Worm (Caenorhabditis elegans) whole organism, young adult: ENCODE measurements around the gene R74.8.

Experiments
- B0261.1 ChIP-seq: sonication (generic microtip); optimal IDR thresholded peaks from 2 replicates; lab custom pipeline; 2016; ENCODE audit warnings: mild to moderate bottlenecking, missing genetic modification characterization, moderate library complexity, missing compliant biosample characterization
- B0336.3 ChIP-seq: fragments of 200-800 bp; sonication (Bioruptor generic); IDR thresholded peaks from 2 replicates; pipeline ENCODE4 v1.3.6; 2022; ENCODE audit warnings: missing genetic modification characterization, missing compliant biosample characterization
- F10E7.11 ChIP-seq: sonication (generic microtip); optimal IDR thresholded peaks from 2 replicates; lab custom pipeline; 2017; ENCODE audit warnings: mild to moderate bottlenecking, missing genetic modification characterization, moderate library complexity, missing compliant biosample characterization
- F23B12.7 ChIP-seq: sonication (generic microtip); optimal IDR thresholded peaks from 2 replicates; lab custom pipeline; 2017; ENCODE audit warnings: missing genetic modification characterization, mild to moderate bottlenecking, missing compliant biosample characterization, antibody characterized with exemption, moderate library complexity; ENCODE audit not compliant: insufficient read depth
- F39B2.1 ChIP-seq: fragments of 200-800 bp; sonication (Bioruptor generic); IDR thresholded peaks from 2 replicates; pipeline ENCODE4 v1.3.6; 2022; ENCODE audit warnings: missing genetic modification reagents, missing genetic modification characterization, missing compliant biosample characterization
- F57C9.4 ChIP-seq: sonication (generic microtip); optimal IDR thresholded peaks from 2 replicates; lab custom pipeline; 2017; ENCODE audit warnings: mild to moderate bottlenecking, missing genetic modification characterization, missing compliant biosample characterization
- K11D2.4 ChIP-seq: fragments of 200-800 bp; sonication (Bioruptor generic); IDR thresholded peaks from 2 replicates; pipeline ENCODE4 v1.3.6; 2022; ENCODE audit warnings: missing genetic modification reagents, missing genetic modification characterization, missing compliant biosample characterization
- T07F8.4 ChIP-seq: sonication (generic microtip); optimal IDR thresholded peaks from 2 replicates; lab custom pipeline; 2016; ENCODE audit warnings: mild to moderate bottlenecking, missing genetic modification characterization, moderate library complexity, missing compliant biosample characterization
- T26A5.8 ChIP-seq: sonication (generic microtip); optimal IDR thresholded peaks from 2 replicates; lab custom pipeline; 2016; ENCODE audit warnings: missing genetic modification characterization, missing compliant biosample characterization
- Y53G8AR.9 ChIP-seq: fragments of 200-800 bp; sonication (Bioruptor generic); conservative IDR thresholded peaks from 2 replicates; pipeline ENCODE4 v1.3.6; 2022; ENCODE audit warnings: missing genetic modification reagents, missing genetic modification characterization, missing compliant biosample characterization
- Y56A3A.18 ChIP-seq: fragments of 200-800 bp; sonication (Bioruptor generic); IDR thresholded peaks from 2 replicates; pipeline ENCODE4 v1.3.6; 2022; ENCODE audit warnings: missing genetic modification reagents, missing genetic modification characterization, missing compliant biosample characterization
- Y79H2A.3 ChIP-seq: fragments of 200-800 bp; sonication (Bioruptor generic); conservative IDR thresholded peaks from 2 replicates; pipeline ENCODE4 v1.3.6; 2022; ENCODE audit warnings: missing genetic modification reagents, missing genetic modification characterization, missing compliant biosample characterization
- ama-1 ChIP-seq, 3 experiments: fragments of 150-350 bp in 1 of 3; sonication (generic microtip) in 2 of 3; optimal IDR thresholded peaks; 2 replicates each; lab custom pipeline; 2014 to 2018; ENCODE audit warnings: missing biosample characterization in 2 of 3, missing genetic modification characterization in 2 of 3, missing genetic modification reagents in 2 of 3
- atf-7 ChIP-seq: sonication (generic microtip); optimal IDR thresholded peaks from 2 replicates; lab custom pipeline; 2017; ENCODE audit warnings: mild to moderate bottlenecking, missing genetic modification characterization, missing compliant biosample characterization
- attf-5 ChIP-seq: fragments of 200-800 bp; sonication (Bioruptor generic); optimal IDR thresholded peaks from 2 replicates; lab custom pipeline; 2018; ENCODE audit warnings: mild to moderate bottlenecking, missing genetic modification characterization, missing compliant biosample characterization
- attf-6 ChIP-seq: fragments of 200-800 bp; sonication (Bioruptor generic); IDR thresholded peaks from 2 replicates; pipeline ENCODE4 v1.3.6; 2022; ENCODE audit warnings: missing genetic modification reagents, missing genetic modification characterization, missing compliant biosample characterization
- bed-1 ChIP-seq: fragments of 200-800 bp; sonication (Bioruptor generic); IDR thresholded peaks from 2 replicates; pipeline ENCODE4 v1.3.6; 2022; ENCODE audit warnings: missing genetic modification reagents, missing genetic modification characterization, missing compliant biosample characterization
- cebp-2 ChIP-seq: fragments of 200-800 bp; sonication (Bioruptor generic); IDR thresholded peaks from 2 replicates; pipeline ENCODE4 v1.3.6; 2022; ENCODE audit warnings: missing genetic modification characterization, missing compliant biosample characterization
- ceh-27 ChIP-seq: fragments of 200-800 bp; sonication (Bioruptor generic); optimal IDR thresholded peaks from 2 replicates; lab custom pipeline; 2018; ENCODE audit warnings: mild to moderate bottlenecking, missing genetic modification characterization, moderate library complexity, missing compliant biosample characterization
- efl-1 ChIP-seq: fragments of 150-350 bp; optimal IDR thresholded peaks from 2 replicates; lab custom pipeline; 2014; ENCODE audit warnings: missing biosample characterization, missing genetic modification reagents, missing genetic modification characterization
- ekl-4 ChIP-seq: fragments of 200-800 bp; sonication (Bioruptor generic); IDR thresholded peaks from 2 replicates; pipeline ENCODE4 v1.3.6; 2022; ENCODE audit warnings: missing genetic modification reagents, missing genetic modification characterization, missing compliant biosample characterization
- ets-4 ChIP-seq: fragments of 200-800 bp; sonication (Bioruptor generic); optimal IDR thresholded peaks from 2 replicates; lab custom pipeline; 2018; ENCODE audit warnings: mild to moderate bottlenecking, missing genetic modification characterization, missing compliant biosample characterization
- hmg-1.2 ChIP-seq: fragments of 200-800 bp; sonication (Bioruptor generic); IDR thresholded peaks from 2 replicates; pipeline ENCODE4 v1.3.6; 2022; ENCODE audit warnings: missing genetic modification reagents, missing genetic modification characterization, missing compliant biosample characterization
- hsf-1 ChIP-seq: fragments of 200-800 bp; sonication (Bioruptor generic); IDR thresholded peaks from 2 replicates; pipeline ENCODE4 v1.3.6; 2022; ENCODE audit warnings: missing genetic modification reagents, missing genetic modification characterization, missing compliant biosample characterization
- lin-26 ChIP-seq: fragments of 200-800 bp; sonication (Bioruptor generic); IDR thresholded peaks from 2 replicates; pipeline ENCODE4 v1.3.6; 2022; ENCODE audit warnings: missing genetic modification reagents, missing genetic modification characterization, missing compliant biosample characterization
- lin-54 ChIP-seq: fragments of 200-800 bp; sonication (Bioruptor generic); optimal IDR thresholded peaks from 2 replicates; lab custom pipeline; 2018; ENCODE audit warnings: mild to moderate bottlenecking, missing genetic modification characterization, missing compliant biosample characterization
- madf-10 ChIP-seq: sonication (generic microtip); optimal IDR thresholded peaks from 2 replicates; lab custom pipeline; 2016; ENCODE audit warnings: mild to moderate bottlenecking, missing genetic modification characterization, missing compliant biosample characterization
- mel-28 ChIP-seq: sonication (generic microtip); optimal IDR thresholded peaks from 2 replicates; lab custom pipeline; 2016; ENCODE audit warnings: borderline replicate concordance, mild to moderate bottlenecking, missing genetic modification characterization, missing compliant biosample characterization
- mxl-1 ChIP-seq: sonication (generic microtip); optimal IDR thresholded peaks from 2 replicates; lab custom pipeline; 2016; ENCODE audit warnings: missing genetic modification characterization, missing compliant biosample characterization
- nfyb-1 ChIP-seq: fragments of 200-800 bp; sonication (Bioruptor generic); IDR thresholded peaks from 2 replicates; pipeline ENCODE4 v1.3.6; 2022; ENCODE audit warnings: missing genetic modification reagents, missing genetic modification characterization, missing compliant biosample characterization
- rec-8 ChIP-seq, 2 experiments: sonication (generic microtip); optimal IDR thresholded peaks; 2 replicates each; lab custom pipeline; 2016; ENCODE audit warnings: mild to moderate bottlenecking in 2 of 2, missing genetic modification characterization in 2 of 2, missing genetic modification reagents in 2 of 2, missing genotype in 2 of 2, missing biosample characterization in 1 of 2, missing compliant biosample characterization in 1 of 2, moderate library complexity in 1 of 2
- repo-1 ChIP-seq: sonication (generic microtip); optimal IDR thresholded peaks from 2 replicates; lab custom pipeline; 2017; ENCODE audit warnings: mild to moderate bottlenecking, missing genetic modification characterization, missing compliant biosample characterization
- snpc-3.4 ChIP-seq: sonication (generic microtip); optimal IDR thresholded peaks from 2 replicates; lab custom pipeline; 2017; ENCODE audit warnings: missing genetic modification characterization, mild to moderate bottlenecking, missing compliant biosample characterization, antibody characterized with exemption, moderate library complexity, missing genotype, missing genetic modification reagents
- snpc-4 ChIP-seq, 5 experiments: fragments of 150-350 bp in 1 of 5; sonication (generic microtip) in 4 of 5; optimal IDR thresholded peaks; 2 replicates each; lab custom pipeline; 2014 to 2018; ENCODE audit warnings: missing genetic modification characterization in 5 of 5, missing biosample characterization in 3 of 5, antibody characterized with exemption in 2 of 5, mild to moderate bottlenecking in 2 of 5, missing compliant biosample characterization in 2 of 5, missing genotype in 2 of 5, moderate library complexity in 2 of 5, missing genetic modification reagents in 1 of 5
- sptf-2 ChIP-seq: fragments of 200-800 bp; sonication (Bioruptor generic); optimal IDR thresholded peaks from 2 replicates; lab custom pipeline; 2018; ENCODE audit warnings: mild to moderate bottlenecking, missing genetic modification characterization, missing compliant biosample characterization
- tlf-1 ChIP-seq: fragments of 200-800 bp; sonication (Bioruptor generic); optimal IDR thresholded peaks from 2 replicates; lab custom pipeline; 2018; ENCODE audit warnings: mild to moderate bottlenecking, missing genetic modification characterization, missing compliant biosample characterization
- ztf-22 ChIP-seq: fragments of 200-800 bp; sonication (Bioruptor generic); optimal IDR thresholded peaks from 2 replicates; lab custom pipeline; 2018; ENCODE audit warnings: mild to moderate bottlenecking, missing genetic modification characterization, moderate library complexity, missing compliant biosample characterization
- ztf-25 ChIP-seq: fragments of 200-800 bp; sonication (Bioruptor generic); IDR thresholded peaks from 2 replicates; pipeline ENCODE4 v1.3.6; 2022; ENCODE audit warnings: missing genetic modification reagents, missing genetic modification characterization, missing compliant biosample characterization
- ztf-26 ChIP-seq: sonication (generic microtip); optimal IDR thresholded peaks from 2 replicates; lab custom pipeline; 2017; ENCODE audit warnings: missing genetic modification characterization, missing compliant biosample characterization

The R74.8 gene

DNA sequence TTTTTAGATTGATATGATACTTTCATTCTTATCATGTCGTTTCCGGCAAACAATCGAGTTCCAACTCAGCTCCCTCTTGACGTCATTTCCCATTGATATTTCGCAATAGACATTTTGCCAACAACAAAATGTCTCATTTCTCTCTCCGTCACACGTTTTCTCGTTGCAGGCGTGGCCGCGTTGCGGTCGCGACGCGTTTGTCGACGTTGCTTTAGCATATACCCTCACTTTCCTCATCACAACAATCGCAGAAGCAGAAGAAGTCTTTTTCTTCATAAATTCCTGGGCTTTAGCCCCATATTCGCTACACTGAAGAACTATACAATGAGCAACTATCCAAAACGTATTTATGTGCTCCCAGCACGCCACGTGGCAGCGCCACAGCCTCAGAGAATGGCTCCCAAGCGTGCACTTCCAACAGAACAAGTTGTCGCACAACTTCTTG lies 12.4 kb upstream of the R74.8 start, which contains the start of gene xbp-1 (continued):
- TF ChIP-seq F57C9.4 (tag; lab: Kevin White, UChicago) (no peak), T26A5.8 (tag; lab: Kevin White, UChicago) (no peak), nfyb-1 (GFP tag; lab: Robert Waterston, UW) (peak; percentile 93)

ce11 chrIII:4194349-4195110 lies 11.5 kb upstream of the R74.8 start:
- no peak for TF ChIP-seq ama-1 (optimal IDR thresholded peaks at IDR 0.05; lab: Kevin White, UChicago)
- peak in 1 of 2 experiments; percentile 66 for TF ChIP-seq ama-1 (GFP tag; optimal IDR thresholded peaks at IDR 0.05; lab: Kevin White, UChicago)
- 0 out of 2 replicates have a peak, but pooled peaks have one; percentile 11 for TF ChIP-seq hmg-1.2
- TF ChIP-seq ceh-27 (GFP tag; lab: Kevin White, UChicago) = no peak
- 0 out of 2 replicates have a peak, but pooled peaks have one; percentile 57 for TF ChIP-seq cebp-2 (GFP tag; lab: Robert Waterston, UW)
- TF ChIP-seq F10E7.11 (tag; lab: Kevin White, UChicago) = no peak
- no peak for TF ChIP-seq Y79H2A.3 (GFP tag; lab: Robert Waterston, UW)
- peak; percentile 13 for TF ChIP-seq tlf-1 (GFP tag; lab: Kevin White, UChicago)
- no peak for TF ChIP-seq sptf-2 (GFP tag; lab: Kevin White, UChicago)
- TF ChIP-seq efl-1 (GFP tag; lab: Kevin White, UChicago) = no peak
- TF ChIP-seq mxl-1 = no peak

- peak; percentile 73 for TF ChIP-seq K11D2.4 (GFP tag; lab: Robert Waterston, UW)
- TF ChIP-seq mel-28 = peak; percentile 54
- no peak for TF ChIP-seq F39B2.1 (GFP tag; lab: Robert Waterston, UW)
- TF ChIP-seq ztf-22 (GFP tag; lab: Kevin White, UChicago) = no peak
- TF ChIP-seq ets-4 (GFP tag; lab: Kevin White, UChicago) = peak; percentile 11
- TF ChIP-seq rec-8 (tag; optimal IDR thresholded peaks at IDR 0.05; lab: Kevin White, UChicago) = peak in 1 of 2 experiments; percentile 29
- peak; percentile 86 for TF ChIP-seq repo-1 (tag; lab: Kevin White, UChicago)
- TF ChIP-seq mxl-1 = peak; percentile 11
- TF ChIP-seq T07F8.4 (tag; lab: Kevin White, UChicago) = no peak
- TF ChIP-seq B0336.3 (GFP tag; lab: Robert Waterston, UW) = peak; percentile 95
- peak; percentile 84 for TF ChIP-seq atf-7 (tag; lab: Kevin White, UChicago)
- peak; percentile 54 for TF ChIP-seq lin-54
- TF ChIP-seq madf-10 (tag; lab: Kevin White, UChicago) = peak; percentile 33
- peak; percentile 36; the same call in 1 of the 2 replicates for TF ChIP-seq hmg-1.2
- peak; percentile 41; the same call in 1 of the 2 replicates for TF ChIP-seq lin-26 (GFP tag; lab: Robert Waterston, UW)
- peak; percentile 14 for TF ChIP-seq B0261.1 (tag; lab: Kevin White, UChicago)
- peak; percentile 56 for TF ChIP-seq ztf-26 (tag; lab: Kevin White, UChicago)
- peak; percentile 96 for TF ChIP-seq ama-1 (optimal IDR thresholded peaks at IDR 0.05; lab: Kevin White, UChicago)
- TF ChIP-seq ama-1 (GFP tag; optimal IDR thresholded peaks at IDR 0.05; lab: Kevin White, UChicago) = peak in 1 of 2 experiments; percentile 68
- TF ChIP-seq Y56A3A.18 (GFP tag; lab: Robert Waterston, UW) = peak; percentile 87
- peak; percentile 30; the same call in 1 of the 2 replicates for TF ChIP-seq hsf-1 (GFP tag; lab: Robert Waterston, UW)
- peak; percentile 94 for TF ChIP-seq Y53G8AR.9
- TF ChIP-seq snpc-4 (GFP tag; optimal IDR thresholded peaks at IDR 0.05; lab: Kevin White, UChicago) = no peak
- peak in 2 of 4 experiments; percentile 42 to 47 for TF ChIP-seq snpc-4 (tag; optimal IDR thresholded peaks at IDR 0.05; lab: Kevin White, UChicago)
- peak; percentile 76 for TF ChIP-seq snpc-3.4 (tag; lab: Kevin White, UChicago)
- TF ChIP-seq F57C9.4 (tag; lab: Kevin White, UChicago) = peak; percentile 62
- TF ChIP-seq attf-5 = peak; percentile 24
- peak; percentile 83 for TF ChIP-seq ekl-4
- TF ChIP-seq attf-6 (GFP tag; lab: Robert Waterston, UW) = 0 out of 2 replicates have a peak, but pooled peaks have one; percentile 9
- no peak for TF ChIP-seq F23B12.7 (tag; lab: Kevin White, UChicago)
- TF ChIP-seq ztf-25 (GFP tag; lab: Robert Waterston, UW) = no peak
- TF ChIP-seq F10E7.11 (tag; lab: Kevin White, UChicago) = peak; percentile 63
- TF ChIP-seq ceh-27 (GFP tag; lab: Kevin White, UChicago) = peak; percentile 42
- TF ChIP-seq bed-1 (GFP tag; lab: Robert Waterston, UW) = no peak
Measured at ce11 chrIII:4195306-4196008, 10.6 kb upstream of the R74.8 start.
